Worm (Caenorhabditis elegans) whole organism, mixed stage, embryonic: ENCODE data around the gene gcy-13.
A peak's percentile ranks its signal among the peaks of the same experiment; 100 is the strongest.

Source experiments
- M03D4.4 ChIP-seq: sonication (generic microtip); optimal IDR thresholded peaks from 2 replicates; lab custom pipeline; 2017; ENCODE audit warnings: mild to moderate bottlenecking, missing genetic modification characterization, missing compliant biosample characterization
- bed-3 ChIP-seq: fragments of 200-800 bp; sonication (Bioruptor generic); optimal IDR thresholded peaks from 3 replicates; lab custom pipeline; 2018; ENCODE audit warnings: mild to moderate bottlenecking, missing genetic modification characterization, moderate library complexity, missing compliant biosample characterization
- blmp-1 ChIP-seq: fragments of 150-350 bp; optimal IDR thresholded peaks from 2 replicates; lab custom pipeline; 2014; ENCODE audit warnings: missing biosample characterization, missing genetic modification characterization
- ceh-39 ChIP-seq: fragments of 150-350 bp; optimal IDR thresholded peaks from 2 replicates; lab custom pipeline; 2014; ENCODE audit warnings: missing biosample characterization, missing genetic modification characterization
- ceh-43 ChIP-seq: fragments of 200-800 bp; sonication (Bioruptor generic); optimal IDR thresholded peaks from 2 replicates; lab custom pipeline; 2018; ENCODE audit warnings: mild to moderate bottlenecking, missing genetic modification characterization, moderate library complexity, missing compliant biosample characterization
- ceh-83 ChIP-seq: fragments of 200-800 bp; sonication (Bioruptor generic); optimal IDR thresholded peaks from 2 replicates; lab custom pipeline; 2018; ENCODE audit warnings: mild to moderate bottlenecking, missing genetic modification characterization, missing compliant biosample characterization
- ces-1 ChIP-seq: fragments of 150-350 bp; optimal IDR thresholded peaks from 2 replicates; lab custom pipeline; 2014; ENCODE audit warnings: missing biosample characterization, missing genetic modification reagents, missing genetic modification characterization
- cnd-1 ChIP-seq: fragments of 200-800 bp; sonication (Bioruptor generic); optimal IDR thresholded peaks from 2 replicates; lab custom pipeline; 2018; ENCODE audit warnings: mild to moderate bottlenecking, missing genetic modification characterization, missing compliant biosample characterization
- drap-1 ChIP-seq: fragments of 200-800 bp; sonication (Bioruptor generic); optimal IDR thresholded peaks from 3 replicates; lab custom pipeline; 2018; ENCODE audit warnings: mild to moderate bottlenecking, missing genetic modification characterization, missing compliant biosample characterization
- elt-1 ChIP-seq: sonication (generic microtip); optimal IDR thresholded peaks from 2 replicates; lab custom pipeline; 2017; ENCODE audit warnings: missing genetic modification characterization, mild to moderate bottlenecking, missing compliant biosample characterization, antibody characterized with exemption, moderate library complexity, borderline replicate concordance; ENCODE audit not compliant: insufficient read depth
- elt-3 ChIP-seq: fragments of 150-350 bp; optimal IDR thresholded peaks from 2 replicates; lab custom pipeline; 2014; ENCODE audit warnings: missing biosample characterization, missing genetic modification characterization
- flh-1 ChIP-seq: fragments of 200-800 bp; sonication (Bioruptor generic); optimal IDR thresholded peaks from 2 replicates; lab custom pipeline; 2018; ENCODE audit warnings: mild to moderate bottlenecking, missing genetic modification characterization, moderate library complexity, missing compliant biosample characterization
- ham-2 ChIP-seq: fragments of 200-800 bp; sonication (Bioruptor generic); optimal IDR thresholded peaks from 2 replicates; lab custom pipeline; 2018; ENCODE audit warnings: mild to moderate bottlenecking, missing genetic modification characterization, missing compliant biosample characterization
- hlh-1 ChIP-seq: fragments of 150-350 bp; optimal IDR thresholded peaks from 2 replicates; lab custom pipeline; 2014; ENCODE audit warnings: missing biosample characterization, missing genetic modification reagents, missing genetic modification characterization
- lin-13 ChIP-seq: fragments of 150-350 bp; optimal IDR thresholded peaks from 2 replicates; lab custom pipeline; 2014; ENCODE audit warnings: missing biosample characterization, missing genetic modification characterization
- lsy-2 ChIP-seq: fragments of 150-350 bp; optimal IDR thresholded peaks from 2 replicates; lab custom pipeline; 2014; ENCODE audit warnings: missing biosample characterization, missing genetic modification characterization
- mab-5 ChIP-seq: fragments of 150-350 bp; optimal IDR thresholded peaks from 2 replicates; lab custom pipeline; 2014; ENCODE audit warnings: missing biosample characterization, missing genetic modification characterization
- mep-1 ChIP-seq: fragments of 150-350 bp; optimal IDR thresholded peaks from 2 replicates; lab custom pipeline; 2017; ENCODE audit warnings: missing biosample characterization, missing genetic modification reagents, missing genetic modification characterization, inconsistent platforms
- mls-2 ChIP-seq: sonication (generic microtip); optimal IDR thresholded peaks from 2 replicates; lab custom pipeline; 2016; ENCODE audit warnings: mild to moderate bottlenecking, missing genetic modification characterization, moderate library complexity, missing compliant biosample characterization
- nhr-12 ChIP-seq: fragments of 150-350 bp; optimal IDR thresholded peaks from 2 replicates; lab custom pipeline; 2014; ENCODE audit warnings: missing biosample characterization, missing genetic modification characterization
- nhr-2 ChIP-seq: fragments of 150-350 bp; optimal IDR thresholded peaks from 2 replicates; lab custom pipeline; 2014; ENCODE audit warnings: missing biosample characterization, missing genetic modification characterization
- nhr-237 ChIP-seq: fragments of 150-350 bp; optimal IDR thresholded peaks from 2 replicates; lab custom pipeline; 2014; ENCODE audit warnings: missing biosample characterization, missing genetic modification characterization
- nhr-76 ChIP-seq: sonication (generic microtip); optimal IDR thresholded peaks from 2 replicates; lab custom pipeline; 2017; ENCODE audit warnings: missing biosample characterization, missing genetic modification characterization
- pha-4 ChIP-seq: fragments of 150-350 bp; optimal IDR thresholded peaks from 2 replicates; lab custom pipeline; 2018; ENCODE audit warnings: missing biosample characterization, missing genetic modification reagents, missing genetic modification characterization
- sem-2 ChIP-seq: fragments of 200-800 bp; sonication (Bioruptor generic); optimal IDR thresholded peaks from 2 replicates; lab custom pipeline; 2018; ENCODE audit warnings: mild to moderate bottlenecking, missing genetic modification characterization, missing compliant biosample characterization
- snpc-4 ChIP-seq: fragments of 150-350 bp; optimal IDR thresholded peaks from 2 replicates; lab custom pipeline; 2014; ENCODE audit warnings: missing biosample characterization, missing genetic modification characterization
- sptf-1 ChIP-seq: sonication (generic microtip); optimal IDR thresholded peaks from 2 replicates; lab custom pipeline; 2017; ENCODE audit warnings: mild to moderate bottlenecking, missing genetic modification characterization, moderate library complexity, missing compliant biosample characterization
- tbx-8 ChIP-seq: fragments of 200-800 bp; sonication (Bioruptor generic); optimal IDR thresholded peaks from 2 replicates; lab custom pipeline; 2018; ENCODE audit warnings: mild to moderate bottlenecking, missing genetic modification characterization, moderate library complexity, missing compliant biosample characterization
- unc-120 ChIP-seq: sonication (generic microtip); optimal IDR thresholded peaks from 2 replicates; lab custom pipeline; 2017; ENCODE audit warnings: missing genetic modification characterization, missing compliant biosample characterization; ENCODE audit not compliant: poor library complexity, severe bottlenecking
- unc-39 ChIP-seq: fragments of 150-350 bp; optimal IDR thresholded peaks from 2 replicates; lab custom pipeline; 2014; ENCODE audit warnings: missing biosample characterization, missing genetic modification characterization
- unc-62 ChIP-seq: fragments of 150-350 bp; optimal IDR thresholded peaks from 2 replicates; lab custom pipeline; 2014; ENCODE audit warnings: missing biosample characterization, missing genetic modification reagents, missing genetic modification characterization
- zip-8 ChIP-seq: fragments of 150-350 bp; optimal IDR thresholded peaks from 2 replicates; lab custom pipeline; 2014; ENCODE audit warnings: missing biosample characterization, missing genetic modification characterization
- ztf-11 ChIP-seq: fragments of 150-350 bp; optimal IDR thresholded peaks from 2 replicates; lab custom pipeline; 2014; ENCODE audit warnings: missing biosample characterization, missing genetic modification characterization

gcy-13 gene

ce11 chrV:12358347-12358746 lies 11.0 kb downstream of the gcy-13 start, which contains the start of gene F23H12.5:
TSS of gene F23H12.5 (plus strand) at chrV:12358647.
- TF ChIP-seq lsy-2 (no peak), hlh-1 (tag; lab: Kevin White, UChicago) (no peak), unc-39 (no peak), mab-5 (no peak), blmp-1 (tag; lab: Kevin White, UChicago) (no peak), snpc-4 (tag; lab: Kevin White, UChicago) (no peak)

- no peak for TF ChIP-seq zip-8
- peak; percentile 83 for TF ChIP-seq blmp-1 (tag; lab: Kevin White, UChicago)
- no peak for TF ChIP-seq ham-2 (GFP tag; lab: Kevin White, UChicago)
- no peak for TF ChIP-seq lsy-2
- no peak for TF ChIP-seq sptf-1 (tag; lab: Kevin White, UChicago)
- no peak for TF ChIP-seq flh-1 (GFP tag; lab: Kevin White, UChicago)
- TF ChIP-seq ces-1 (GFP tag; lab: Kevin White, UChicago), result no peak
- no peak for TF ChIP-seq unc-39
- TF ChIP-seq lin-13 (tag; lab: Kevin White, UChicago), result no peak
- TF ChIP-seq, all 35 proteins: peak for 1
Observed at ce11 chrV:12357632-12358031, 11.7 kb downstream of the gcy-13 start.

- TF ChIP-seq nhr-2 (no peak), mep-1 (tag; lab: Kevin White, UChicago) (no peak), lsy-2 (no peak), unc-62 (peak; percentile 50), nhr-12 (tag; lab: Kevin White, UChicago) (no peak), M03D4.4 (tag; lab: Kevin White, UChicago) (peak; percentile 39), nhr-76 (no peak), zip-8 (no peak), unc-120 (tag; lab: Kevin White, UChicago) (no peak), drap-1 (GFP tag; lab: Kevin White, UChicago) (no peak), cnd-1 (tag; lab: Kevin White, UChicago) (no peak), sptf-1 (tag; lab: Kevin White, UChicago) (no peak), ceh-43 (GFP tag; lab: Kevin White, UChicago) (no peak), lin-13 (tag; lab: Kevin White, UChicago) (no peak), elt-3 (tag; lab: Kevin White, UChicago) (no peak), elt-1 (tag; lab: Kevin White, UChicago) (peak; percentile 87), ham-2 (GFP tag; lab: Kevin White, UChicago) (peak; percentile 16), ces-1 (GFP tag; lab: Kevin White, UChicago) (no peak), tbx-8 (peak; percentile 6), sem-2 (GFP tag; lab: Kevin White, UChicago) (no peak), pha-4 (tag; lab: Kevin White, UChicago) (no peak), hlh-1 (tag; lab: Kevin White, UChicago) (no peak), ztf-11 (no peak), bed-3 (no peak), ceh-39 (no peak), blmp-1 (tag; lab: Kevin White, UChicago) (peak; percentile 8), ceh-83 (GFP tag; lab: Kevin White, UChicago) (no peak), nhr-237 (tag; lab: Kevin White, UChicago) (no peak)
Observed at ce11 chrV:12354193-12354830, 15.0 kb downstream of the gcy-13 start.

- TF ChIP-seq ham-2 (GFP tag; lab: Kevin White, UChicago) (no peak), mls-2 (tag; lab: Kevin White, UChicago) (peak; percentile 44)
- TF ChIP-seq, all 35 proteins: peak for 1
Observed at ce11 chrV:12353505-12353904, 15.8 kb downstream of the gcy-13 start.

ce11 chrV:12352881-12353280 lies 16.5 kb downstream of the gcy-13 start:
- TF ChIP-seq mls-2 (tag; lab: Kevin White, UChicago), result no peak
- TF ChIP-seq mep-1 (tag; lab: Kevin White, UChicago), result no peak
- peak; percentile 66 for TF ChIP-seq ceh-83 (GFP tag; lab: Kevin White, UChicago)
- no peak for TF ChIP-seq nhr-76
- TF ChIP-seq sem-2 (GFP tag; lab: Kevin White, UChicago), result no peak
- no peak for TF ChIP-seq cnd-1 (tag; lab: Kevin White, UChicago)
- TF ChIP-seq nhr-12 (tag; lab: Kevin White, UChicago), result no peak
- no peak for TF ChIP-seq nhr-237 (tag; lab: Kevin White, UChicago)
- TF ChIP-seq ham-2 (GFP tag; lab: Kevin White, UChicago), result peak; percentile 52
- TF ChIP-seq, all 35 proteins: peak for 2
